Worm (Caenorhabditis elegans) whole organism, early embryonic: ENCODE results near the gene F07H5.10.

ENCODE experiments used
- F13C5.2 ChIP-seq: sonication (generic microtip); optimal IDR thresholded peaks from 2 replicates; lab custom pipeline; 2017; ENCODE audit warnings: mild to moderate bottlenecking, missing genetic modification characterization, inconsistent platforms, missing compliant biosample characterization
- aly-1 ChIP-seq: sonication (generic microtip); optimal IDR thresholded peaks from 2 replicates; lab custom pipeline; 2016; ENCODE audit warnings: missing genetic modification characterization, missing compliant biosample characterization
- ama-1 ChIP-seq: fragments of 150-350 bp; optimal IDR thresholded peaks from 2 replicates; lab custom pipeline; 2014
- ceh-36 ChIP-seq: sonication (generic microtip); optimal IDR thresholded peaks from 2 replicates; lab custom pipeline; 2016; ENCODE audit warnings: missing genetic modification characterization, inconsistent platforms, missing compliant biosample characterization
- flt-1 ChIP-seq: fragments of 200-800 bp; sonication (Bioruptor generic); IDR thresholded peaks from 2 replicates; pipeline ENCODE4 v1.3.6; 2022; ENCODE audit warnings: missing genetic modification characterization, missing compliant biosample characterization
- scrt-1 ChIP-seq: fragments of 200-800 bp; sonication (Bioruptor generic); IDR thresholded peaks from 2 replicates; pipeline ENCODE4 v1.3.6; 2022; ENCODE audit warnings: missing genetic modification characterization, missing compliant biosample characterization
- tbx-37 ChIP-seq: fragments of 200-800 bp; sonication (Bioruptor generic); conservative IDR thresholded peaks from 2 replicates; pipeline ENCODE4 v1.3.6; 2022; ENCODE audit warnings: missing genetic modification reagents, missing genetic modification characterization, missing compliant biosample characterization

ce11 chrII:8770675-8771074 lies 37.7 kb downstream of the F07H5.10 start, which contains the start of gene let-19:
- TF ChIP-seq aly-1 (tag; lab: Kevin White, UChicago) (no peak), ama-1 (no peak), tbx-37 (GFP tag; lab: Robert Waterston, UW) (no peak), ceh-36 (tag; lab: Kevin White, UChicago) (no peak), F13C5.2 (tag; lab: Kevin White, UChicago) (no peak), flt-1 (GFP tag; lab: Robert Waterston, UW) (no peak), scrt-1 (GFP tag; lab: Robert Waterston, UW) (no peak)
